Fruit fly (Drosophila melanogaster) S2 (cell line): ENCODE results near the gene cype.

Experiments used
- CG8478 ChIP-seq: fragments of >200 bp; optimal IDR thresholded peaks from 2 replicates; lab custom pipeline; 2018
- CTCF ChIP-seq, 2 experiments: fragments of >200 bp; optimal IDR thresholded peaks; 2 replicates each; lab custom pipeline; 2018

DNA sequence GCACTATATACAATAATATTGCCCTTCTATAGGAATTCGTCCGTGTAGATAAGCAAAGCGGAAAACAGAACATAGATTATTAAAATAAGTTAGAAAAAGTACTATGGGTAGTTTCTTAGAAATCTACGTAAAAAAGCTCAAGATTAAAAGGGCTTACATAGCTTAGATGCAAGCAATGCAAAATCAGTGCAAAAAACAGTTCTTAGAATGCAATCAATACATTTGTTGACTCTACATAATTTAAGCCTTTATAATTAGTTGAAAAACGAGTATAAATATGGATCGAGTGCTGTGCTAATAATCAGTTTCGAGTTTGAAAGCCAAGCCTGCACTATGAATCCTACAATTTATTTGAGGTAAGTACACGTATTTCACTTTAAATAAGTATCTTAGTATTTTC is 2.5 kb downstream of the cype start, which contains the start of gene TotM:
- TF ChIP-seq CG8478 (no peak), CTCF (optimal IDR thresholded peaks at IDR 0.05; lab: Kevin White, UChicago) (no peak)
